Fruit fly (Drosophila melanogaster) S2 (cell line): ENCODE measurements around the gene mRpL22.

Experiments
- CG8478 ChIP-seq: fragments of >200 bp; optimal IDR thresholded peaks from 2 replicates; lab custom pipeline; 2018
- CTCF ChIP-seq, 2 experiments: fragments of >200 bp; optimal IDR thresholded peaks; 2 replicates each; lab custom pipeline; 2018

- TF ChIP-seq CG8478 (lab: Kevin White, UChicago) (no peak), CTCF (optimal IDR thresholded peaks at IDR 0.05; lab: Kevin White, UChicago) (no peak)
Measured at dm6 chrX:16747467-16747866, 36.3 kb upstream of the mRpL22 start.
